Worm (Caenorhabditis elegans) whole organism, young adult: ENCODE measurements around the gene pei-1.

Experiments
- B0019.2 ChIP-seq: fragments of 200-800 bp; sonication (Bioruptor generic); conservative IDR thresholded peaks from 2 replicates; pipeline ENCODE4 v1.3.6; 2022; ENCODE audit warnings: missing genetic modification reagents, missing genetic modification characterization, missing compliant biosample characterization
- B0035.1 ChIP-seq: sonication (generic microtip); optimal IDR thresholded peaks from 2 replicates; lab custom pipeline; 2016; ENCODE audit warnings: missing genetic modification characterization, mild to moderate bottlenecking, missing compliant biosample characterization, missing genotype, missing genetic modification reagents
- B0261.1 ChIP-seq: sonication (generic microtip); optimal IDR thresholded peaks from 2 replicates; lab custom pipeline; 2016; ENCODE audit warnings: mild to moderate bottlenecking, missing genetic modification characterization, moderate library complexity, missing compliant biosample characterization
- C06A6.2 ChIP-seq: fragments of 200-800 bp; sonication (Bioruptor generic); conservative IDR thresholded peaks from 2 replicates; pipeline ENCODE4 v1.3.6; 2022; ENCODE audit warnings: missing genetic modification characterization, missing compliant biosample characterization
- C17E4.6 ChIP-seq: fragments of 200-800 bp; sonication (Bioruptor generic); IDR thresholded peaks from 2 replicates; pipeline ENCODE4 v1.3.6; 2022; ENCODE audit warnings: missing genetic modification reagents, missing genetic modification characterization, missing compliant biosample characterization
- D2030.7 ChIP-seq: fragments of 200-800 bp; sonication (Bioruptor generic); IDR thresholded peaks from 2 replicates; pipeline ENCODE4 v1.3.6; 2022; ENCODE audit warnings: missing genetic modification reagents, missing genetic modification characterization, missing compliant biosample characterization
- F39B2.1 ChIP-seq: fragments of 200-800 bp; sonication (Bioruptor generic); IDR thresholded peaks from 2 replicates; pipeline ENCODE4 v1.3.6; 2022; ENCODE audit warnings: missing genetic modification reagents, missing genetic modification characterization, missing compliant biosample characterization
- F57A8.1 ChIP-seq: fragments of 200-800 bp; sonication (Bioruptor generic); optimal IDR thresholded peaks from 2 replicates; lab custom pipeline; 2018; ENCODE audit warnings: mild to moderate bottlenecking, missing genetic modification characterization, moderate library complexity, missing compliant biosample characterization
- K12H6.12 ChIP-seq: fragments of 200-800 bp; sonication (Bioruptor generic); optimal IDR thresholded peaks from 2 replicates; lab custom pipeline; 2018; ENCODE audit warnings: mild to moderate bottlenecking, missing genetic modification characterization, missing compliant biosample characterization
- Y67H2A.10 ChIP-seq: fragments of 200-800 bp; sonication (Bioruptor generic); conservative IDR thresholded peaks from 2 replicates; pipeline ENCODE4 v1.3.6; 2022; ENCODE audit warnings: missing genetic modification reagents, missing genetic modification characterization, missing compliant biosample characterization
- Y79H2A.3 ChIP-seq: fragments of 200-800 bp; sonication (Bioruptor generic); conservative IDR thresholded peaks from 2 replicates; pipeline ENCODE4 v1.3.6; 2022; ENCODE audit warnings: missing genetic modification reagents, missing genetic modification characterization, missing compliant biosample characterization
- atf-7 ChIP-seq: sonication (generic microtip); optimal IDR thresholded peaks from 2 replicates; lab custom pipeline; 2017; ENCODE audit warnings: mild to moderate bottlenecking, missing genetic modification characterization, missing compliant biosample characterization
- attf-3 ChIP-seq: fragments of 200-800 bp; sonication (Bioruptor generic); conservative IDR thresholded peaks from 2 replicates; pipeline ENCODE4 v1.3.6; 2022; ENCODE audit warnings: missing genetic modification reagents, missing genetic modification characterization, missing compliant biosample characterization
- attf-6 ChIP-seq: fragments of 200-800 bp; sonication (Bioruptor generic); IDR thresholded peaks from 2 replicates; pipeline ENCODE4 v1.3.6; 2022; ENCODE audit warnings: missing genetic modification reagents, missing genetic modification characterization, missing compliant biosample characterization
- cebp-2 ChIP-seq: fragments of 200-800 bp; sonication (Bioruptor generic); IDR thresholded peaks from 2 replicates; pipeline ENCODE4 v1.3.6; 2022; ENCODE audit warnings: missing genetic modification characterization, missing compliant biosample characterization
- ceh-100 ChIP-seq: fragments of 200-800 bp; sonication (Bioruptor generic); IDR thresholded peaks from 2 replicates; pipeline ENCODE4 v1.3.6; 2022; ENCODE audit warnings: missing genetic modification reagents, missing genetic modification characterization, missing compliant biosample characterization
- die-1 ChIP-seq: sonication (generic microtip); optimal IDR thresholded peaks from 2 replicates; lab custom pipeline; 2016; ENCODE audit warnings: missing genotype, mild to moderate bottlenecking, missing genetic modification characterization, missing compliant biosample characterization
- dpff-1 ChIP-seq: sonication (generic microtip); optimal IDR thresholded peaks from 2 replicates; lab custom pipeline; 2017; ENCODE audit warnings: mild to moderate bottlenecking, missing genetic modification characterization, missing compliant biosample characterization
- egrh-3 ChIP-seq: fragments of 200-800 bp; sonication (Bioruptor generic); IDR thresholded peaks from 2 replicates; pipeline ENCODE4 v1.3.6; 2022; ENCODE audit warnings: missing genetic modification reagents, missing genetic modification characterization, missing compliant biosample characterization
- ekl-4 ChIP-seq: fragments of 200-800 bp; sonication (Bioruptor generic); IDR thresholded peaks from 2 replicates; pipeline ENCODE4 v1.3.6; 2022; ENCODE audit warnings: missing genetic modification reagents, missing genetic modification characterization, missing compliant biosample characterization
- him-1 ChIP-seq: sonication (generic microtip); optimal IDR thresholded peaks from 2 replicates; lab custom pipeline; 2016; ENCODE audit warnings: missing genotype, missing genetic modification reagents, missing genetic modification characterization, missing compliant biosample characterization
- hlh-12 ChIP-seq: sonication (generic microtip); optimal IDR thresholded peaks from 2 replicates; lab custom pipeline; 2016; ENCODE audit warnings: missing genetic modification characterization, missing compliant biosample characterization
- hmg-1.2 ChIP-seq: fragments of 200-800 bp; sonication (Bioruptor generic); IDR thresholded peaks from 2 replicates; pipeline ENCODE4 v1.3.6; 2022; ENCODE audit warnings: missing genetic modification reagents, missing genetic modification characterization, missing compliant biosample characterization
- hmg-20 ChIP-seq: fragments of 200-800 bp; sonication (Bioruptor generic); IDR thresholded peaks from 2 replicates; pipeline ENCODE4 v1.3.6; 2022; ENCODE audit warnings: missing genetic modification reagents, missing genetic modification characterization, missing compliant biosample characterization
- hrde-1 ChIP-seq: sonication (generic microtip); optimal IDR thresholded peaks from 2 replicates; lab custom pipeline; 2016; ENCODE audit warnings: missing genetic modification characterization, mild to moderate bottlenecking, missing compliant biosample characterization, moderate library complexity, missing genotype, missing genetic modification reagents, borderline replicate concordance
- lir-1 ChIP-seq: fragments of 200-800 bp; sonication (Bioruptor generic); conservative IDR thresholded peaks from 2 replicates; pipeline ENCODE4 v1.3.6; 2022; ENCODE audit warnings: missing genetic modification reagents, missing genetic modification characterization, missing compliant biosample characterization
- lsl-1 ChIP-seq: fragments of 200-800 bp; sonication (Bioruptor generic); optimal IDR thresholded peaks from 2 replicates; lab custom pipeline; 2018; ENCODE audit warnings: mild to moderate bottlenecking, missing genetic modification characterization, moderate library complexity, missing compliant biosample characterization
- madf-10 ChIP-seq: sonication (generic microtip); optimal IDR thresholded peaks from 2 replicates; lab custom pipeline; 2016; ENCODE audit warnings: mild to moderate bottlenecking, missing genetic modification characterization, missing compliant biosample characterization
- madf-8 ChIP-seq: fragments of 200-800 bp; sonication (Bioruptor generic); conservative IDR thresholded peaks from 2 replicates; pipeline ENCODE4 v1.3.6; 2022; ENCODE audit warnings: missing genetic modification reagents, missing genetic modification characterization, missing compliant biosample characterization
- mcd-1 ChIP-seq: fragments of 200-800 bp; sonication (Bioruptor generic); IDR thresholded peaks from 2 replicates; pipeline ENCODE4 v1.3.6; 2022; ENCODE audit warnings: missing genetic modification reagents, missing genetic modification characterization, missing compliant biosample characterization
- mes-4 ChIP-seq: sonication (generic microtip); optimal IDR thresholded peaks from 2 replicates; lab custom pipeline; 2016; ENCODE audit warnings: missing genotype, missing genetic modification characterization, missing compliant biosample characterization
- nhr-120 ChIP-seq: fragments of 200-800 bp; sonication (Bioruptor generic); IDR thresholded peaks from 2 replicates; pipeline ENCODE4 v1.3.6; 2022; ENCODE audit warnings: missing genetic modification characterization, missing compliant biosample characterization
- nhr-80 ChIP-seq: sonication (generic microtip); optimal IDR thresholded peaks from 2 replicates; lab custom pipeline; 2016; ENCODE audit warnings: missing genetic modification characterization, missing compliant biosample characterization
- snpc-1.3 ChIP-seq: sonication (generic microtip); optimal IDR thresholded peaks from 2 replicates; lab custom pipeline; 2017; ENCODE audit warnings: missing genetic modification characterization, mild to moderate bottlenecking, missing compliant biosample characterization, antibody characterized with exemption, moderate library complexity, missing genotype, missing genetic modification reagents; ENCODE audit not compliant: insufficient read depth
- snpc-3.4 ChIP-seq: sonication (generic microtip); optimal IDR thresholded peaks from 2 replicates; lab custom pipeline; 2017; ENCODE audit warnings: missing genetic modification characterization, mild to moderate bottlenecking, missing compliant biosample characterization, antibody characterized with exemption, moderate library complexity, missing genotype, missing genetic modification reagents
- snpc-4 ChIP-seq, 5 experiments: fragments of 150-350 bp in 1 of 5; sonication (generic microtip) in 4 of 5; optimal IDR thresholded peaks; 2 replicates each; lab custom pipeline; 2014 to 2018; ENCODE audit warnings: missing genetic modification characterization in 5 of 5, missing biosample characterization in 3 of 5, antibody characterized with exemption in 2 of 5, mild to moderate bottlenecking in 2 of 5, missing compliant biosample characterization in 2 of 5, missing genotype in 2 of 5, moderate library complexity in 2 of 5, missing genetic modification reagents in 1 of 5
- somi-1 ChIP-seq: fragments of 200-800 bp; sonication (Bioruptor generic); optimal IDR thresholded peaks from 2 replicates; lab custom pipeline; 2018; ENCODE audit warnings: mild to moderate bottlenecking, missing genetic modification characterization, missing compliant biosample characterization
- unc-62 ChIP-seq: fragments of 150-350 bp; optimal IDR thresholded peaks from 2 replicates; lab custom pipeline; 2014; ENCODE audit warnings: missing biosample characterization, missing genetic modification reagents, missing genetic modification characterization
- ztf-22 ChIP-seq: fragments of 200-800 bp; sonication (Bioruptor generic); optimal IDR thresholded peaks from 2 replicates; lab custom pipeline; 2018; ENCODE audit warnings: mild to moderate bottlenecking, missing genetic modification characterization, moderate library complexity, missing compliant biosample characterization
- ztf-3 ChIP-seq: fragments of 200-800 bp; sonication (Bioruptor generic); optimal IDR thresholded peaks from 2 replicates; lab custom pipeline; 2018; ENCODE audit warnings: mild to moderate bottlenecking, missing genetic modification characterization, missing compliant biosample characterization
- ztf-6 ChIP-seq: fragments of 200-800 bp; sonication (Bioruptor generic); IDR thresholded peaks from 2 replicates; pipeline ENCODE4 v1.3.6; 2022; ENCODE audit warnings: missing genetic modification reagents, missing genetic modification characterization, missing compliant biosample characterization

pei-1 gene

ce11 chrIV:9609095-9609494 is 16.8 kb upstream of the pei-1 start:
- TF ChIP-seq ceh-100 (GFP tag; lab: Robert Waterston, UW) (no peak), die-1 (no peak), ztf-22 (GFP tag; lab: Kevin White, UChicago) (no peak), mes-4 (no peak), Y79H2A.3 (GFP tag; lab: Robert Waterston, UW) (no peak), unc-62 (no peak), F57A8.1 (no peak), B0261.1 (tag; lab: Kevin White, UChicago) (no peak), B0019.2 (no peak), snpc-1.3 (no peak), hmg-1.2 (GFP tag; lab: Robert Waterston, UW) (no peak), madf-8 (GFP tag; lab: Robert Waterston, UW) (no peak), lsl-1 (GFP tag; lab: Kevin White, UChicago) (no peak), atf-7 (tag; lab: Kevin White, UChicago) (no peak), hrde-1 (tag; lab: Kevin White, UChicago) (no peak), him-1 (tag; lab: Kevin White, UChicago) (no peak), ztf-6 (GFP tag; lab: Robert Waterston, UW) (no peak), somi-1 (GFP tag; lab: Kevin White, UChicago) (no peak), nhr-120 (GFP tag; lab: Robert Waterston, UW) (no peak)

- TF ChIP-seq ztf-3 (no peak), dpff-1 (no peak), nhr-80 (no peak), Y67H2A.10 (GFP tag; lab: Robert Waterston, UW) (no peak), snpc-4 (GFP tag; optimal IDR thresholded peaks at IDR 0.05; lab: Kevin White, UChicago) (no peak), snpc-4 (tag; optimal IDR thresholded peaks at IDR 0.05; lab: Kevin White, UChicago) (no peak), C06A6.2 (no peak), B0019.2 (no peak), cebp-2 (no peak), B0035.1 (tag; lab: Kevin White, UChicago) (no peak), attf-6 (GFP tag; lab: Robert Waterston, UW) (no peak), ekl-4 (GFP tag; lab: Robert Waterston, UW) (no peak), mcd-1 (GFP tag; lab: Robert Waterston, UW) (no peak), C17E4.6 (GFP tag; lab: Robert Waterston, UW) (no peak), madf-10 (tag; lab: Kevin White, UChicago) (no peak), F39B2.1 (GFP tag; lab: Robert Waterston, UW) (no peak), D2030.7 (GFP tag; lab: Robert Waterston, UW) (no peak), hmg-20 (GFP tag; lab: Robert Waterston, UW) (no peak), snpc-3.4 (tag; lab: Kevin White, UChicago) (no peak), K12H6.12 (tag; lab: Kevin White, UChicago) (no peak)
- TF ChIP-seq, all 124 proteins: peak for 0
Observed at ce11 chrIV:9607945-9608344, 15.6 kb upstream of the pei-1 start.

ce11 chrIV:9601595-9601994 is 9.3 kb upstream of the pei-1 start, which contains the start of gene aat-1:
TSS of gene aat-1 (minus strand) at chrIV:9601695.
- TF ChIP-seq egrh-3 (GFP tag; lab: Robert Waterston, UW) (no peak), hlh-12 (tag; lab: Kevin White, UChicago) (no peak), attf-3 (no peak), atf-7 (tag; lab: Kevin White, UChicago) (no peak), lir-1 (GFP tag; lab: Robert Waterston, UW) (no peak), Y79H2A.3 (GFP tag; lab: Robert Waterston, UW) (no peak)
